Worm (Caenorhabditis elegans) whole organism, L2 larva: ENCODE data around the gene F54D10.8.

Source experiments
- C34F6.9 ChIP-seq: fragments of 150-350 bp; optimal IDR thresholded peaks from 2 replicates; lab custom pipeline; 2014; ENCODE audit warnings: missing biosample characterization, missing genetic modification characterization
- F13H6.1 ChIP-seq: sonication (generic microtip); optimal IDR thresholded peaks from 2 replicates; lab custom pipeline; 2016; ENCODE audit warnings: missing genetic modification characterization, missing compliant biosample characterization
- R02D3.7 ChIP-seq: fragments of 150-350 bp; optimal IDR thresholded peaks from 2 replicates; lab custom pipeline; 2014; ENCODE audit warnings: missing biosample characterization, missing genetic modification characterization
- ZK546.5 ChIP-seq: sonication (generic microtip); optimal IDR thresholded peaks from 2 replicates; lab custom pipeline; 2017; ENCODE audit warnings: missing biosample characterization, missing genetic modification characterization
- alr-1 ChIP-seq: fragments of 150-350 bp; optimal IDR thresholded peaks from 2 replicates; lab custom pipeline; 2014; ENCODE audit warnings: missing biosample characterization, missing genetic modification characterization
- aly-2 ChIP-seq: fragments of 150-350 bp; optimal IDR thresholded peaks from 2 replicates; lab custom pipeline; 2014; ENCODE audit warnings: missing biosample characterization, missing genetic modification characterization
- ama-1 ChIP-seq: fragments of 150-350 bp; optimal IDR thresholded peaks from 2 replicates; lab custom pipeline; 2018; ENCODE audit warnings: inconsistent platforms
- ceh-16 ChIP-seq: fragments of 150-350 bp; optimal IDR thresholded peaks from 2 replicates; lab custom pipeline; 2014; ENCODE audit warnings: missing biosample characterization, missing genetic modification characterization
- ceh-82 ChIP-seq: fragments of 150-350 bp; optimal IDR thresholded peaks from 2 replicates; lab custom pipeline; 2014; ENCODE audit warnings: missing biosample characterization, missing genetic modification characterization
- crh-2 ChIP-seq: sonication (generic microtip); optimal IDR thresholded peaks from 2 replicates; lab custom pipeline; 2017; ENCODE audit warnings: missing biosample characterization, missing genetic modification characterization
- dmd-4 ChIP-seq: sonication (generic microtip); optimal IDR thresholded peaks from 2 replicates; lab custom pipeline; 2017; ENCODE audit warnings: missing biosample characterization, missing genetic modification characterization
- egl-27 ChIP-seq: sonication (generic microtip); optimal IDR thresholded peaks from 3 replicates; lab custom pipeline; 2017; ENCODE audit warnings: missing biosample characterization, missing genetic modification reagents, missing genetic modification characterization
- elt-1 ChIP-seq: fragments of 150-350 bp; optimal IDR thresholded peaks from 2 replicates; lab custom pipeline; 2014; ENCODE audit warnings: missing biosample characterization, missing genetic modification characterization
- elt-3 ChIP-seq: sonication (generic microtip); optimal IDR thresholded peaks from 2 replicates; lab custom pipeline; 2017; ENCODE audit warnings: missing biosample characterization, missing genetic modification characterization
- fos-1 ChIP-seq: fragments of 150-350 bp; optimal IDR thresholded peaks from 2 replicates; lab custom pipeline; 2014; ENCODE audit warnings: missing biosample characterization, missing genetic modification characterization
- lin-13 ChIP-seq: fragments of 150-350 bp; optimal IDR thresholded peaks from 2 replicates; lab custom pipeline; 2014; ENCODE audit warnings: missing biosample characterization, missing genetic modification reagents, missing genetic modification characterization
- lin-39 ChIP-seq: fragments of 150-350 bp; optimal IDR thresholded peaks from 2 replicates; lab custom pipeline; 2014; ENCODE audit warnings: missing biosample characterization, missing genetic modification reagents, missing genetic modification characterization
- mab-5 ChIP-seq: fragments of 150-350 bp; optimal IDR thresholded peaks from 2 replicates; lab custom pipeline; 2014; ENCODE audit warnings: missing biosample characterization, missing genetic modification characterization
- mbf-1 ChIP-seq: sonication (generic microtip); optimal IDR thresholded peaks from 2 replicates; lab custom pipeline; 2017; ENCODE audit warnings: missing biosample characterization, missing genetic modification characterization
- mdl-1 ChIP-seq, 2 experiments: fragments of 150-350 bp in 1 of 2; sonication (generic microtip) in 1 of 2; optimal IDR thresholded peaks; 2 replicates each; lab custom pipeline; 2017; ENCODE audit warnings: missing biosample characterization in 2 of 2, missing genetic modification characterization in 2 of 2
- nhr-10 ChIP-seq: sonication (generic microtip); optimal IDR thresholded peaks from 2 replicates; lab custom pipeline; 2017; ENCODE audit warnings: missing biosample characterization, missing genetic modification characterization
- nhr-12 ChIP-seq: fragments of 150-350 bp; optimal IDR thresholded peaks from 2 replicates; lab custom pipeline; 2014; ENCODE audit warnings: missing biosample characterization, missing genetic modification characterization
- nhr-129 ChIP-seq: fragments of 150-350 bp; optimal IDR thresholded peaks from 2 replicates; lab custom pipeline; 2014; ENCODE audit warnings: missing biosample characterization, missing genetic modification characterization
- nhr-237 ChIP-seq: fragments of 150-350 bp; optimal IDR thresholded peaks from 2 replicates; lab custom pipeline; 2014; ENCODE audit warnings: missing biosample characterization, missing genetic modification characterization
- nhr-25 ChIP-seq: fragments of 150-350 bp; sonication (generic microtip); optimal IDR thresholded peaks from 3 replicates; lab custom pipeline; 2014; ENCODE audit warnings: missing biosample characterization, missing genetic modification characterization
- nhr-77 ChIP-seq: fragments of 150-350 bp; optimal IDR thresholded peaks from 2 replicates; lab custom pipeline; 2014; ENCODE audit warnings: missing biosample characterization, missing genetic modification characterization
- peb-1 ChIP-seq: fragments of 150-350 bp; optimal IDR thresholded peaks from 2 replicates; lab custom pipeline; 2014; ENCODE audit warnings: missing biosample characterization, missing genetic modification characterization
- sem-4 ChIP-seq: fragments of 150-350 bp; optimal IDR thresholded peaks from 2 replicates; lab custom pipeline; 2014; ENCODE audit warnings: missing biosample characterization, missing genetic modification reagents, missing genetic modification characterization
- skn-1 ChIP-seq: sonication (generic microtip); optimal IDR thresholded peaks from 2 replicates; lab custom pipeline; 2017; ENCODE audit warnings: missing biosample characterization, missing genetic modification characterization
- sma-3 ChIP-seq: sonication (generic microtip); optimal IDR thresholded peaks from 2 replicates; lab custom pipeline; 2016; ENCODE audit warnings: missing genetic modification reagents, missing genetic modification characterization, missing compliant biosample characterization
- sma-9 ChIP-seq, 2 experiments: fragments of 150-350 bp in 1 of 2; sonication (generic microtip) in 1 of 2; optimal IDR thresholded peaks; 2 replicates each; lab custom pipeline; 2014 to 2016; ENCODE audit warnings: missing genetic modification characterization in 2 of 2, mild to moderate bottlenecking in 1 of 2, missing biosample characterization in 1 of 2, missing compliant biosample characterization in 1 of 2, missing genetic modification reagents in 1 of 2, moderate library complexity in 1 of 2
- unc-39 ChIP-seq: fragments of 150-350 bp; optimal IDR thresholded peaks from 2 replicates; lab custom pipeline; 2014; ENCODE audit warnings: missing biosample characterization, missing genetic modification characterization
- unc-55 ChIP-seq: fragments of 150-350 bp; sonication (generic microtip); optimal IDR thresholded peaks from 3 replicates; lab custom pipeline; 2014; ENCODE audit warnings: missing biosample characterization, missing genetic modification reagents, missing genetic modification characterization
- zag-1 ChIP-seq: fragments of 150-350 bp; optimal IDR thresholded peaks from 2 replicates; lab custom pipeline; 2014; ENCODE audit warnings: missing biosample characterization, missing genetic modification characterization
- ztf-1 ChIP-seq: fragments of 200-800 bp; sonication (Bioruptor generic); conservative IDR thresholded peaks from 2 replicates; pipeline ENCODE4 v1.3.6; 2022; ENCODE audit warnings: missing genetic modification characterization, missing compliant biosample characterization
- ztf-11 ChIP-seq: sonication (generic microtip); optimal IDR thresholded peaks from 2 replicates; lab custom pipeline; 2017; ENCODE audit warnings: missing biosample characterization, missing genetic modification characterization

Gene F54D10.8

ce11 chrII:3850655-3851054 is 23.0 kb upstream of the F54D10.8 start, which contains the start of gene nhr-72:
TSS of gene nhr-72 (minus strand) at chrII:3850755.
- TF ChIP-seq sma-3 (no peak), ama-1 (lab: Kevin White, UChicago) (no peak), fos-1 (no peak), R02D3.7 (tag; lab: Kevin White, UChicago) (no peak), elt-3 (tag; lab: Kevin White, UChicago) (no peak), mdl-1 (tag; optimal IDR thresholded peaks at IDR 0.05; lab: Kevin White, UChicago) (no peak), elt-1 (tag; lab: Kevin White, UChicago) (no peak), nhr-129 (tag; lab: Kevin White, UChicago) (no peak), nhr-237 (tag; lab: Kevin White, UChicago) (no peak), nhr-25 (tag; lab: Kevin White, UChicago) (no peak), aly-2 (tag; lab: Kevin White, UChicago) (no peak), lin-39 (tag; lab: Kevin White, UChicago) (no peak)

- TF ChIP-seq skn-1 (tag; lab: Kevin White, UChicago) (no peak), mab-5 (tag; lab: Kevin White, UChicago) (no peak), elt-3 (tag; lab: Kevin White, UChicago) (no peak), nhr-129 (tag; lab: Kevin White, UChicago) (no peak), lin-39 (tag; lab: Kevin White, UChicago) (no peak), lin-13 (GFP tag; lab: Kevin White, UChicago) (no peak), ceh-16 (tag; lab: Kevin White, UChicago) (no peak), ceh-82 (tag; lab: Kevin White, UChicago) (no peak), alr-1 (no peak), nhr-77 (tag; lab: Kevin White, UChicago) (no peak), ztf-11 (tag; lab: Kevin White, UChicago) (no peak), peb-1 (tag; lab: Kevin White, UChicago) (no peak), zag-1 (tag; lab: Kevin White, UChicago) (no peak), egl-27 (no peak), crh-2 (tag; lab: Kevin White, UChicago) (no peak), nhr-12 (tag; lab: Kevin White, UChicago) (no peak)
These were observed 18.3 kb upstream of the F54D10.8 start, which contains the start of gene C17A2.2 for ce11 chrII:3846028-3846427. TSS of gene C17A2.2 (plus strand) at chrII:3846328.

ce11 chrII:3843305-3843704 is 15.6 kb upstream of the F54D10.8 start, which contains the start of the genes C17A2.7 and C17A2.3:
TSS of gene C17A2.7 (minus strand) at chrII:3843405.
TSS of gene C17A2.3 (plus strand) at chrII:3843609.
- no peak for TF ChIP-seq peb-1 (tag; lab: Kevin White, UChicago)
- no peak for TF ChIP-seq C34F6.9 (tag; lab: Kevin White, UChicago)
- TF ChIP-seq elt-1 (tag; lab: Kevin White, UChicago), result no peak
- TF ChIP-seq nhr-25 (tag; lab: Kevin White, UChicago), result no peak
- TF ChIP-seq nhr-12 (tag; lab: Kevin White, UChicago), result no peak
- no peak for TF ChIP-seq sem-4 (tag; lab: Kevin White, UChicago)
- no peak for TF ChIP-seq nhr-129 (tag; lab: Kevin White, UChicago)
- TF ChIP-seq crh-2 (tag; lab: Kevin White, UChicago), result no peak
- TF ChIP-seq egl-27, result no peak

ce11 chrII:3839562-3839961 is 11.9 kb upstream of the F54D10.8 start, which contains the start of gene C17A2.4:
TSS of gene C17A2.4 (plus strand) at chrII:3839862.
- no peak for TF ChIP-seq ceh-82 (tag; lab: Kevin White, UChicago)
- TF ChIP-seq elt-3 (tag; lab: Kevin White, UChicago), result no peak
- no peak for TF ChIP-seq ztf-11 (tag; lab: Kevin White, UChicago)
- no peak for TF ChIP-seq sma-9 (GFP tag; optimal IDR thresholded peaks at IDR 0.05; lab: Kevin White, UChicago)
- no peak for TF ChIP-seq sma-9 (tag; optimal IDR thresholded peaks at IDR 0.05; lab: Kevin White, UChicago)
- TF ChIP-seq nhr-10, result no peak
- no peak for TF ChIP-seq dmd-4
- no peak for TF ChIP-seq ZK546.5 (tag; lab: Kevin White, UChicago)
- no peak for TF ChIP-seq F13H6.1 (tag; lab: Kevin White, UChicago)
- TF ChIP-seq R02D3.7 (tag; lab: Kevin White, UChicago), result no peak
- no peak for TF ChIP-seq peb-1 (tag; lab: Kevin White, UChicago)
- TF ChIP-seq ztf-1 (GFP tag; lab: Robert Waterston, UW), result no peak
- TF ChIP-seq unc-39 (tag; lab: Kevin White, UChicago), result no peak

DNA sequence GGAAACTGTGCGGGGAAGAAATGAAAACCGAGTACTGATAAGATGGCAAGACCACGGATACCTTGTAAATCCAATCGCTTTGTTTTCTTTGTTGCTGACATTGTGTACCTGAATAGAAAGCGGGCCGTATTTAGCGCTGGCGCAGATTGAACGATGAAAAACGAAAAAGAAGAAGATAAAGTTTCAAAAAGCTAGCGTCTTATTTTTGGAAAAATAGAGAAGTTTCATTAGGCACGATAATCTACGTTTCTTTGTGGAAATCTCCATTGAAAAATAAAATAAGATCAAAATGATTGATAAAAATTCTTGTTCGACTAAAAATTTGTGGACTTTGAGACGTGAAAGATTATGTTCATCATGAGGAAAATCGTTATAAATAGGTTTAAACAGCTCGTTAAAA is 8.2 kb upstream of the F54D10.8 start, which contains the start of gene oac-4:
TSS of gene oac-4 (minus strand) at position 101 of the 400 bp plus-strand sequence.
- no peak for TF ChIP-seq alr-1
- no peak for TF ChIP-seq ceh-16 (tag; lab: Kevin White, UChicago)
- TF ChIP-seq ZK546.5 (tag; lab: Kevin White, UChicago), result no peak
- TF ChIP-seq skn-1 (tag; lab: Kevin White, UChicago), result no peak
- TF ChIP-seq egl-27, result no peak
- no peak for TF ChIP-seq unc-55 (GFP tag; lab: Kevin White, UChicago)
- no peak for TF ChIP-seq ztf-1 (GFP tag; lab: Robert Waterston, UW)
- TF ChIP-seq nhr-12 (tag; lab: Kevin White, UChicago), result no peak
- TF ChIP-seq lin-39 (tag; lab: Kevin White, UChicago), result no peak
- TF ChIP-seq peb-1 (tag; lab: Kevin White, UChicago), result no peak
- no peak for TF ChIP-seq mbf-1 (tag; lab: Kevin White, UChicago)
- no peak for TF ChIP-seq mab-5 (tag; lab: Kevin White, UChicago)
- no peak for TF ChIP-seq unc-39 (tag; lab: Kevin White, UChicago)
